Worm (Caenorhabditis elegans): ENCODE data around the gene D1054.9.

The D1054.9 gene

ce11 chrV:10771390-10771789 is 19.5 kb downstream of the D1054.9 start, which contains the start of gene D1054.3 (continued):
- TF ChIP-seq rec-8 (tag; optimal IDR thresholded peaks at IDR 0.05) (no peak), ccch-3 (GFP tag; optimal IDR thresholded peaks at IDR 0.05) (no peak), F22D6.2 (tag; optimal IDR thresholded peaks at IDR 0.05) (no peak), madf-3 (GFP tag; IDR thresholded peaks at IDR 0.05) (peak; percentile 74; the same call in 1 of the 2 replicates), rpc-1 (optimal IDR thresholded peaks at IDR 0.05) (no peak), rpc-1 (tag; optimal IDR thresholded peaks at IDR 0.05) (no peak), chd-7 (tag; optimal IDR thresholded peaks at IDR 0.05) (no peak), tbp1 (GFP tag; optimal IDR thresholded peaks at IDR 0.05) (no peak), Y79H2A.3 (GFP tag; conservative IDR thresholded peaks at IDR 0.05) (0 out of 2 replicates have a peak, but pooled peaks have one; percentile 43), madf-6 (GFP tag; IDR thresholded peaks at IDR 0.05) (peak; percentile 49; the same call in 1 of the 2 replicates), C17E4.6 (GFP tag; IDR thresholded peaks at IDR 0.05) (no peak), T26A5.8 (tag; optimal IDR thresholded peaks at IDR 0.05) (no peak), nhr-80 (tag; optimal IDR thresholded peaks at IDR 0.05) (no peak), B0336.3 (GFP tag; IDR thresholded peaks at IDR 0.05) (0 out of 2 replicates have a peak, but pooled peaks have one; percentile 15), snpc-1.1 (tag; optimal IDR thresholded peaks at IDR 0.05; ENCODE audit: insufficient read depth) (no peak), snpc-3.4 (tag; optimal IDR thresholded peaks at IDR 0.05) (peak; percentile 15), sdz-38 (tag; optimal IDR thresholded peaks at IDR 0.05) (no peak), nhr-179 (tag; optimal IDR thresholded peaks at IDR 0.05) (no peak), snpc-1.3 (tag; optimal IDR thresholded peaks at IDR 0.05; ENCODE audit: insufficient read depth) (peak; percentile 49), pbrm-1 (GFP tag; IDR thresholded peaks at IDR 0.05) (no peak), ets-4 (GFP tag; optimal IDR thresholded peaks at IDR 0.05) (no peak), Y67H2A.10 (GFP tag; conservative IDR thresholded peaks at IDR 0.05) (no peak), fkh-3 (tag; optimal IDR thresholded peaks at IDR 0.05) (no peak), F23B12.7 (tag; optimal IDR thresholded peaks at IDR 0.05; ENCODE audit: insufficient read depth) (no peak), F39B2.1 (GFP tag; IDR thresholded peaks at IDR 0.05) (0 out of 2 replicates have a peak, but pooled peaks have one; percentile 50), K11D2.4 (GFP tag; IDR thresholded peaks at IDR 0.05) (no peak)

DNA sequence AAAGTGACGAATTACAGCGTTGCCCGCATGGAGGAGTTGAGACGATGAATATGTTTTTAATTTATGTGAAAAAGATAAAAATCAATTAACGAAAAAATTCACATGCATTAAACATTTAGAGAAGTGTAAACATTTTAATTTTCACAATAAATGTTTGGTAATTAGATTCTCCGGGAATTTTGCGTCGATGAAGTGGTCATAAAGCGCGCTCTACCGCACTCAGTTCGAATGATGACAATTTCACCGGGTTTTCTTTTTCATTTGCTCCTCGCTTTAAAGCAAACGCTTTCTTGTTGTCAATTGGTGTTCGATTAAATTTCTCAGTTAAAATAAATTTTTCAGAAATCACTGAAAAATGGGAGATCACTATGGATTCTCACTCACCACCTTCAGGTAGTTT is 20.8 kb downstream of the D1054.9 start, which contains the start of the genes D1054.1 and pas-2:
Gene D1054.1, minus strand, starts transcription at position 192 of the 400 bp plus-strand sequence.
Gene pas-2, plus strand, starts transcription at position 343 of the 400 bp plus-strand sequence.
- TF ChIP-seq snpc-4 (GFP tag; optimal IDR thresholded peaks at IDR 0.05) (no peak), snpc-4 (tag; optimal IDR thresholded peaks at IDR 0.05) (peak in 1 of 4 experiments; percentile 33), somi-1 (GFP tag; optimal IDR thresholded peaks at IDR 0.05) (no peak), K12H6.12 (tag; optimal IDR thresholded peaks at IDR 0.05) (no peak), B0261.1 (tag; optimal IDR thresholded peaks at IDR 0.05) (no peak), mcd-1 (GFP tag; IDR thresholded peaks at IDR 0.05) (peak; percentile 40; the same call in 1 of the 2 replicates)

DNA sequence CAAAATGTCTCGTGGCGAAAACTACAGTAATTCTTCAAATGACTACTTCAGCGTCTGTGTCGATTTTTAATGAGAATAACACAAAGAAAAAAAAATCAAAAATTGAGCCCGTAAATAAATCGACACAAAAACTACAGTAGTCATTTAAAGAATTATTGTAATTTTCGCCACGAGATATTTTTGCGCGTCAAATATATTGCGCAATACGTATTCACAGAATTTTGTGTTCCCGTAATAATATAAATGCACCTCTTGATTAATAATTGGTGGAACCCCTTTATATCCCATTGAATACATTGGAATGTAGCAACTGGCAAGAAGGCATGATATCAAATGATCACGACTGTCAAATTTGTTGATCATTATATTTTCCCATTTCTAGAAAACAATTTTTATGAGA is 22.0 kb downstream of the D1054.9 start:
- TF ChIP-seq Y53F4B.3 (GFP tag; IDR thresholded peaks at IDR 0.05) (no peak), lin-35 (GFP tag; optimal IDR thresholded peaks at IDR 0.05) (no peak), sea-2 (GFP tag; IDR thresholded peaks at IDR 0.05) (no peak), lsl-1 (GFP tag; optimal IDR thresholded peaks at IDR 0.05) (no peak), ceh-27 (GFP tag; optimal IDR thresholded peaks at IDR 0.05) (no peak), F10E7.11 (tag; optimal IDR thresholded peaks at IDR 0.05) (no peak), dpl-1 (GFP tag; optimal IDR thresholded peaks at IDR 0.05) (no peak), aptf-2 (GFP tag; conservative IDR thresholded peaks at IDR 0.05) (no peak), K12H6.12 (tag; optimal IDR thresholded peaks at IDR 0.05) (no peak), gei-17 (GFP tag; optimal IDR thresholded peaks at IDR 0.05) (no peak), tbp1 (GFP tag; optimal IDR thresholded peaks at IDR 0.05) (no peak), let-607 (tag; optimal IDR thresholded peaks at IDR 0.05) (no peak), ets-4 (GFP tag; optimal IDR thresholded peaks at IDR 0.05) (no peak), rcor-1 (GFP tag; IDR thresholded peaks at IDR 0.05) (no peak), nfya-2 (GFP tag; IDR thresholded peaks at IDR 0.05) (no peak), ztf-26 (tag; optimal IDR thresholded peaks at IDR 0.05) (no peak), mcd-1 (GFP tag; IDR thresholded peaks at IDR 0.05) (no peak), egl-44 (GFP tag; IDR thresholded peaks at IDR 0.05) (no peak), snpc-1.3 (tag; optimal IDR thresholded peaks at IDR 0.05; ENCODE audit: insufficient read depth) (no peak)

Measured in whole organism, young adult.